In the genomic region with DNA sequence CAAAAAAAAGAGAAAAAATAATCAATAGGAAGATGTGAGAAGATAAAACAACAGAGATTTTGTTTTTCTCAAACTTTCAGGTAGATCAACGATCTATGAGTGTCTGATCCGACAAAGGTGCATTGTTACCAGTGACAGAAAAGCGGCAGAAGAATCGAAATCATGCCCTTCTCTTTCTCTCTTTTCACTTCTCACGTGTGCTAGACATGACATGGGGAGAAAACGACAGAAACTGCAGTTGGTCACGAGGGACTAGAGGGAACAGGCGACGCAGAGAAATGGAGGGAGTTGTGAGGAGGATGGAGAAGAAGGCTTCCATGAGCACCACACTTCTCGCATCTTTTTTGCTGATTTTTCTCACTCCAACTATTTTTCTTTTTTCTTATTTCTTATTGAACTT, we compare ENCODE assay signal across 1 worm cellular context.
TF ChIP-seq lines count a peak whose summit lies in the region.

A gene (minus strand): TSS at position 97 of the 400 bp plus-strand sequence.

TF ChIP-seq in whole organism, L4 larva, 104 proteins besides CTCF, POLR2A, EP300 and RAD21 (continued from another document):
- TF ChIP-seq zip-2 (tag; optimal IDR thresholded peaks at IDR 0.05; lab: Kevin White, UChicago) (no peak), ceh-32 (tag; optimal IDR thresholded peaks at IDR 0.05; lab: Kevin White, UChicago; ENCODE audit: poor library complexity) (no peak), attf-4 (tag; optimal IDR thresholded peaks at IDR 0.05; lab: Kevin White, UChicago) (no peak), lin-15B (tag; optimal IDR thresholded peaks at IDR 0.05; lab: Kevin White, UChicago) (no peak), ceh-20 (GFP tag; IDR thresholded peaks at IDR 0.05; lab: Robert Waterston, UW) (peak; percentile 82), dmd-6 (GFP tag; IDR thresholded peaks at IDR 0.05; lab: Robert Waterston, UW) (peak; percentile 89), daf-16 (GFP tag; optimal IDR thresholded peaks at IDR 0.05; lab: Kevin White, UChicago) (peak in 1 of 2 experiments; percentile 65), daf-16 (tag; optimal IDR thresholded peaks at IDR 0.05; lab: Kevin White, UChicago) (peak; percentile 38), Y75B8A.6 (GFP tag; IDR thresholded peaks at IDR 0.05; lab: Robert Waterston, UW) (no peak), egl-43 (GFP tag; IDR thresholded peaks at IDR 0.05; lab: Robert Waterston, UW) (0 out of 2 replicates have a peak, but pooled peaks have one; percentile 5), nhr-41 (GFP tag; IDR thresholded peaks at IDR 0.05; lab: Robert Waterston, UW) (no peak), arid-1 (GFP tag; conservative IDR thresholded peaks at IDR 0.05; lab: Robert Waterston, UW) (peak; percentile 64; the same call in 1 of the 2 replicates), hlh-11 (tag; optimal IDR thresholded peaks at IDR 0.05; lab: Kevin White, UChicago) (peak; percentile 95), dmd-9 (GFP tag; IDR thresholded peaks at IDR 0.05; lab: Robert Waterston, UW) (no peak), ztf-7 (tag; optimal IDR thresholded peaks at IDR 0.05; lab: Kevin White, UChicago) (no peak), rbr-2 (tag; optimal IDR thresholded peaks at IDR 0.05; lab: Kevin White, UChicago) (peak; percentile 69), gei-8 (GFP tag; optimal IDR thresholded peaks at IDR 0.05; lab: Kevin White, UChicago) (peak; percentile 63), vab-7 (GFP tag; IDR thresholded peaks at IDR 0.05; lab: Robert Waterston, UW) (no peak), mes-2 (tag; optimal IDR thresholded peaks at IDR 0.05; lab: Kevin White, UChicago; ENCODE audit: poor library complexity, severe bottlenecking) (peak; percentile 77), zag-1 (tag; optimal IDR thresholded peaks at IDR 0.05; lab: Kevin White, UChicago) (no peak), unc-62 (GFP tag; optimal IDR thresholded peaks at IDR 0.05 in 1 of 2; lab: Kevin White, UChicago) (peak in 1 of 2 experiments; percentile 100), unc-62 (tag; optimal IDR thresholded peaks at IDR 0.05; lab: Kevin White, UChicago) (no peak), duxl-1 (tag; optimal IDR thresholded peaks at IDR 0.05; lab: Kevin White, UChicago; ENCODE audit: poor library complexity) (no peak), mdl-1 (tag; optimal IDR thresholded peaks at IDR 0.05; lab: Kevin White, UChicago) (peak; percentile 91 to 99), skn-1 (tag; optimal IDR thresholded peaks at IDR 0.05; lab: Kevin White, UChicago) (no peak), ceh-62 (tag; optimal IDR thresholded peaks at IDR 0.05; lab: Kevin White, UChicago) (no peak), egl-27 (tag; optimal IDR thresholded peaks at IDR 0.05; lab: Kevin White, UChicago) (no peak), lin-39 (tag; optimal IDR thresholded peaks at IDR 0.05; lab: Kevin White, UChicago) (no peak), ceh-28 (tag; optimal IDR thresholded peaks at IDR 0.05; lab: Kevin White, UChicago) (no peak), mxl-2 (GFP tag; conservative IDR thresholded peaks at IDR 0.05; lab: Robert Waterston, UW) (0 out of 2 replicates have a peak, but pooled peaks have one; percentile 18), mep-1 (tag; optimal IDR thresholded peaks at IDR 0.05; lab: Kevin White, UChicago) (peak; percentile 95), F10B5.3 (tag; optimal IDR thresholded peaks at IDR 0.05; lab: Kevin White, UChicago) (no peak), snpc-1.2 (GFP tag; IDR thresholded peaks at IDR 0.05; lab: Robert Waterston, UW) (no peak), unc-130 (GFP tag; optimal IDR thresholded peaks at IDR 0.05; lab: Kevin White, UChicago) (no peak), ama-1 (optimal IDR thresholded peaks at IDR 0.05; lab: Kevin White, UChicago) (peak; percentile 40), daf-12 (tag; optimal IDR thresholded peaks at IDR 0.05; lab: Kevin White, UChicago) (no peak), saeg-2 (GFP tag; IDR thresholded peaks at IDR 0.05; lab: Robert Waterston, UW) (0 out of 2 replicates have a peak, but pooled peaks have one; percentile 38), lin-13 (GFP tag; optimal IDR thresholded peaks at IDR 0.05; lab: Kevin White, UChicago) (peak; percentile 35), fkh-10 (GFP tag; optimal IDR thresholded peaks at IDR 0.05; lab: Kevin White, UChicago) (no peak), daf-8 (GFP tag; IDR thresholded peaks at IDR 0.05; lab: Robert Waterston, UW) (no peak), daf-19 (GFP tag; conservative IDR thresholded peaks at IDR 0.05; lab: Robert Waterston, UW) (no peak), nhr-25 (tag; optimal IDR thresholded peaks at IDR 0.05; lab: Kevin White, UChicago; ENCODE audit: borderline replicate concordance, insufficient read depth) (no peak), lin-38 (GFP tag; IDR thresholded peaks at IDR 0.05; lab: Robert Waterston, UW) (peak; percentile 58), F37D6.2 (tag; optimal IDR thresholded peaks at IDR 0.05; lab: Kevin White, UChicago) (peak; percentile 7), unc-39 (tag; optimal IDR thresholded peaks at IDR 0.05; lab: Kevin White, UChicago) (no peak), ceh-82 (tag; optimal IDR thresholded peaks at IDR 0.05; lab: Kevin White, UChicago) (no peak), cey-2 (tag; optimal IDR thresholded peaks at IDR 0.05; lab: Kevin White, UChicago; ENCODE audit: borderline replicate concordance, insufficient read depth) (peak; percentile 89), nhr-10 (tag; optimal IDR thresholded peaks at IDR 0.05; lab: Kevin White, UChicago) (no peak)
